Worm (Caenorhabditis elegans): ENCODE results near the gene hlh-6.

DNA sequence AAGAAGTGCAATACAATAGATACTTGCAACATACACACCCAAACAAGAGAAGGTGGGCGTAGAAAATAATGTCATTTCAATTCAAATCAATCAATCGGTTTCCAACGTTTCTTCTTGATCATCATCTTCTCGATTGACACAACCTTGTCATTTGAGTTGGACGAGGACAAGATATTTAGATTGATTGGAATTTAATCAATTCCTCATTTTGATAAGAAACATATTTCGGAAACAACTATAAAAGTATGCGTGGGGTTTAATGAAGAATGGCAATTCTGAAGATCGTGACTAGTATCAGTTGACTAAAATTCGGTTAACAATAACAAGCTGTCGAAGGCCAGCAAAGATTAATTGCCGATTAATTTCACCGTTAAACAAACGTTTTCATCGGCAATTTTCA is 6.0 kb upstream of the hlh-6 start:
- TF ChIP-seq him-1 (tag; optimal IDR thresholded peaks at IDR 0.05) (no peak), W03F9.2 (tag; optimal IDR thresholded peaks at IDR 0.05) (no peak), dao-5 (tag; optimal IDR thresholded peaks at IDR 0.05) (no peak)
